Worm (Caenorhabditis elegans): ENCODE measurements around the gene tmem-120.

tmem-120 gene

ce11 chrIII:1519906-1520305, 2.1 kb upstream of the tmem-120 start:
- TF ChIP-seq Y79H2A.3 (GFP tag; conservative IDR thresholded peaks at IDR 0.05) = no peak
- peak; percentile 50 for TF ChIP-seq lsl-1 (GFP tag; optimal IDR thresholded peaks at IDR 0.05)

ce11 chrIII:1508764-1509281, 9.0 kb downstream of the tmem-120 start:
- TF ChIP-seq mes-4 (tag; optimal IDR thresholded peaks at IDR 0.05) (no peak), F23B12.7 (tag; optimal IDR thresholded peaks at IDR 0.05; ENCODE audit: insufficient read depth) (no peak), madf-8 (GFP tag; conservative IDR thresholded peaks at IDR 0.05) (no peak), lin-54 (GFP tag; optimal IDR thresholded peaks at IDR 0.05) (no peak), tlf-1 (GFP tag; optimal IDR thresholded peaks at IDR 0.05) (no peak), attf-5 (GFP tag; optimal IDR thresholded peaks at IDR 0.05) (peak; percentile 28), hrde-1 (tag; optimal IDR thresholded peaks at IDR 0.05; ENCODE audit: borderline replicate concordance) (peak; percentile 21), ZK185.1 (tag; optimal IDR thresholded peaks at IDR 0.05; ENCODE audit: poor library complexity, severe bottlenecking) (no peak), lin-40 (tag; optimal IDR thresholded peaks at IDR 0.05) (no peak), T26A5.8 (tag; optimal IDR thresholded peaks at IDR 0.05) (no peak), cebp-1 (GFP tag; IDR thresholded peaks at IDR 0.05) (no peak), cebp-1 (tag; optimal IDR thresholded peaks at IDR 0.05) (peak; percentile 36), ets-4 (GFP tag; optimal IDR thresholded peaks at IDR 0.05) (no peak), F37B4.10 (GFP tag; IDR thresholded peaks at IDR 0.05) (no peak), egl-18 (GFP tag; IDR thresholded peaks at IDR 0.05) (no peak), rcor-1 (GFP tag; IDR thresholded peaks at IDR 0.05) (no peak), attf-6 (GFP tag; IDR thresholded peaks at IDR 0.05) (no peak), F55B11.4 (tag; optimal IDR thresholded peaks at IDR 0.05; ENCODE audit: borderline replicate concordance, insufficient read depth) (no peak), Y53F4B.3 (GFP tag; IDR thresholded peaks at IDR 0.05) (no peak), F57C9.4 (tag; optimal IDR thresholded peaks at IDR 0.05) (no peak), rpc-1 (optimal IDR thresholded peaks at IDR 0.05) (no peak), rpc-1 (tag; optimal IDR thresholded peaks at IDR 0.05) (no peak), snpc-1.3 (tag; optimal IDR thresholded peaks at IDR 0.05; ENCODE audit: insufficient read depth) (no peak), F33H1.4 (GFP tag; IDR thresholded peaks at IDR 0.05) (0 out of 2 replicates have a peak, but pooled peaks have one; percentile 10), ceh-100 (GFP tag; IDR thresholded peaks at IDR 0.05) (no peak), ccch-3 (GFP tag; optimal IDR thresholded peaks at IDR 0.05) (no peak), Y79H2A.3 (GFP tag; conservative IDR thresholded peaks at IDR 0.05) (peak; percentile 57; the same call in 1 of the 2 replicates), snpc-3.4 (tag; optimal IDR thresholded peaks at IDR 0.05) (no peak), ztf-6 (GFP tag; IDR thresholded peaks at IDR 0.05) (no peak), atf-7 (tag; optimal IDR thresholded peaks at IDR 0.05) (peak; percentile 35), madf-3 (GFP tag; IDR thresholded peaks at IDR 0.05) (no peak), mcd-1 (GFP tag; IDR thresholded peaks at IDR 0.05) (0 out of 2 replicates have a peak, but pooled peaks have one; percentile 5), F39B2.1 (GFP tag; IDR thresholded peaks at IDR 0.05) (no peak), ceh-40 (GFP tag; IDR thresholded peaks at IDR 0.05) (0 out of 2 replicates have a peak, but pooled peaks have one; percentile 17), C06A6.2 (GFP tag; conservative IDR thresholded peaks at IDR 0.05) (no peak), ceh-91 (GFP tag; IDR thresholded peaks at IDR 0.05) (no peak), F22D6.2 (tag; optimal IDR thresholded peaks at IDR 0.05) (no peak), cebp-2 (GFP tag; IDR thresholded peaks at IDR 0.05) (no peak), unc-62 (GFP tag; optimal IDR thresholded peaks at IDR 0.05) (no peak), ceh-27 (GFP tag; optimal IDR thresholded peaks at IDR 0.05) (no peak), mxl-1 (tag; optimal IDR thresholded peaks at IDR 0.05) (no peak), dpl-1 (GFP tag; optimal IDR thresholded peaks at IDR 0.05) (no peak), xnd-1 (tag; optimal IDR thresholded peaks at IDR 0.05) (no peak), C17E4.6 (GFP tag; IDR thresholded peaks at IDR 0.05) (peak; percentile 44; the same call in 1 of the 2 replicates), egrh-3 (GFP tag; IDR thresholded peaks at IDR 0.05) (no peak), pha-4 (tag; optimal IDR thresholded peaks at IDR 0.05) (no peak)
